Fruit fly (Drosophila melanogaster) whole organism, embryonic: ENCODE results near the gene CG14881.

Experiments used
- CG12942 ChIP-seq: fragments of 200-800 bp; sonication (Bioruptor generic); optimal IDR thresholded peaks from 3 replicates; lab custom pipeline; 2016; ENCODE audit warnings: missing biosample characterization, missing genetic modification characterization
- CrebB ChIP-seq: fragments of 200-800 bp; sonication (Bioruptor generic); optimal IDR thresholded peaks from 3 replicates; lab custom pipeline; 2018; ENCODE audit warnings: missing biosample characterization, mild to moderate bottlenecking, missing genetic modification characterization
- PHDP ChIP-seq: fragments of 200-800 bp; sonication (Bioruptor generic); optimal IDR thresholded peaks from 3 replicates; lab custom pipeline; 2018; ENCODE audit warnings: missing biosample characterization, mild to moderate bottlenecking, missing genetic modification characterization, moderate library complexity
- ro ChIP-seq: fragments of 200-800 bp; sonication (Bioruptor generic); IDR thresholded peaks from 2 replicates; pipeline ENCODE4 v1.3.6; 2022; ENCODE audit warnings: missing biosample characterization, missing genetic modification characterization

DNA sequence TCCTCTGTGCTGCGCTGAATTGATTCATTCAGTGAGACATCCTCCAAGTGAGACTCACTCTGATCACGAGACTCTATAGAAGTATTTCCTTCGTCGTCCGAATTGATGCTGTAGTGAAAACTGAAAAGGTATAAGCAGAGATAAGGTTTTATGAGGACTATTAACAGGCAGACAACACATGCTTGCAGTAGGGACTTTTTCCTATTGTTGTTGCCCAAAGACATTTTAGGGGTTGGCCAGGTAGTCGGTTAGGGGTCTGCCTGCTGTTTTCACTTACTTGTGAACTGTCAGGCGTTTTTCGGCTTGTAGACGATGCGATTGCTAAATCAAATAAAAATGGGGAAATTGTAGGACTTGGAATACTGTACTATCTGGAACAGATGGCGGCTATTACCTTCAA lies 33.9 kb downstream of the CG14881 start:
- no peak for TF ChIP-seq PHDP (tag; lab: Kevin White, UChicago)
- TF ChIP-seq CG12942 (GFP tag; lab: Kevin White, UChicago), result no peak
- TF ChIP-seq ro (GFP tag; lab: Robert Waterston, UW), result no peak
- no peak for TF ChIP-seq CrebB (tag; lab: Kevin White, UChicago)
